Fruit fly (Drosophila melanogaster): ENCODE measurements around the gene CG13049.

The CG13049 gene

dm6 chr3L:16281880-16282556, at the start of gene CG13049:
Gene CG13049 (minus strand): TSS chr3L:16281930.
- TF ChIP-seq Dll (optimal IDR thresholded peaks at IDR 0.05) (no peak), EcR (GFP tag; optimal IDR thresholded peaks at IDR 0.05) (no peak), psq (optimal IDR thresholded peaks at IDR 0.05) (no peak), usp (GFP tag; optimal IDR thresholded peaks at IDR 0.05) (no peak), CG8478 (optimal IDR thresholded peaks at IDR 0.05) (no peak), pan (optimal IDR thresholded peaks at IDR 0.05) (no peak)

dm6 chr3L:16330740-16331139, 49.0 kb upstream of the CG13049 start, which contains the start of gene CG33060:
Gene CG33060 (plus strand): TSS chr3L:16331040.
- TF ChIP-seq psq (optimal IDR thresholded peaks at IDR 0.05) = no peak
- no peak for TF ChIP-seq Dll (optimal IDR thresholded peaks at IDR 0.05)
- no peak for TF ChIP-seq CG8478 (optimal IDR thresholded peaks at IDR 0.05)
- no peak for TF ChIP-seq pan (optimal IDR thresholded peaks at IDR 0.05)
- TF ChIP-seq EcR (GFP tag; optimal IDR thresholded peaks at IDR 0.05) = no peak
- no peak for TF ChIP-seq usp (GFP tag; optimal IDR thresholded peaks at IDR 0.05)

- no peak for TF ChIP-seq pan (optimal IDR thresholded peaks at IDR 0.05)
- no peak for TF ChIP-seq Dll (optimal IDR thresholded peaks at IDR 0.05)
- TF ChIP-seq usp (GFP tag; optimal IDR thresholded peaks at IDR 0.05) = no peak
- TF ChIP-seq EcR (GFP tag; optimal IDR thresholded peaks at IDR 0.05) = no peak
- TF ChIP-seq CG8478 (optimal IDR thresholded peaks at IDR 0.05) = no peak
- no peak for TF ChIP-seq psq (optimal IDR thresholded peaks at IDR 0.05)
These were observed 47.8 kb upstream of the CG13049 start, which contains the start of gene CG33061 for dm6 chr3L:16329495-16329894. Gene CG33061 (plus strand): TSS chr3L:16329795.

- TF ChIP-seq CG8478 (optimal IDR thresholded peaks at IDR 0.05) (no peak), EcR (GFP tag; optimal IDR thresholded peaks at IDR 0.05) (no peak), psq (optimal IDR thresholded peaks at IDR 0.05) (no peak)
These were observed 46.6 kb upstream of the CG13049 start, which contains the start of gene CG13058 for dm6 chr3L:16328207-16328891. Gene CG13058 (plus strand): TSS chr3L:16328841.

- no peak for TF ChIP-seq psq (optimal IDR thresholded peaks at IDR 0.05)
- no peak for TF ChIP-seq pan (optimal IDR thresholded peaks at IDR 0.05)
- no peak for TF ChIP-seq Dll (optimal IDR thresholded peaks at IDR 0.05)
- no peak for TF ChIP-seq usp (GFP tag; optimal IDR thresholded peaks at IDR 0.05)
- TF ChIP-seq EcR (GFP tag; optimal IDR thresholded peaks at IDR 0.05) = no peak
- TF ChIP-seq CG8478 (optimal IDR thresholded peaks at IDR 0.05) = no peak
These were observed 46.0 kb upstream of the CG13049 start, which contains the start of gene CG13038 for dm6 chr3L:16327776-16328175. Gene CG13038 (minus strand): TSS chr3L:16327893.

dm6 chr3L:16326657-16327056, 44.9 kb upstream of the CG13049 start, which contains the start of the genes CG13040 and CG13039:
Gene CG13040 (minus strand): TSS chr3L:16326757.
Gene CG13039 (minus strand): TSS chr3L:16326762.
- TF ChIP-seq usp (GFP tag; optimal IDR thresholded peaks at IDR 0.05) (no peak), Dll (optimal IDR thresholded peaks at IDR 0.05) (no peak), pan (optimal IDR thresholded peaks at IDR 0.05) (no peak), psq (optimal IDR thresholded peaks at IDR 0.05) (no peak), CG8478 (optimal IDR thresholded peaks at IDR 0.05) (no peak), EcR (GFP tag; optimal IDR thresholded peaks at IDR 0.05) (no peak)

dm6 chr3L:16323372-16323771, 41.6 kb upstream of the CG13049 start, which contains the start of gene CG13059:
Gene CG13059 (plus strand): TSS chr3L:16323672.
- TF ChIP-seq Dll (optimal IDR thresholded peaks at IDR 0.05) = no peak
- TF ChIP-seq EcR (GFP tag; optimal IDR thresholded peaks at IDR 0.05) = no peak
- TF ChIP-seq CG8478 (optimal IDR thresholded peaks at IDR 0.05) = no peak
- no peak for TF ChIP-seq usp (GFP tag; optimal IDR thresholded peaks at IDR 0.05)
- no peak for TF ChIP-seq pan (optimal IDR thresholded peaks at IDR 0.05)
- TF ChIP-seq psq (optimal IDR thresholded peaks at IDR 0.05) = no peak

- TF ChIP-seq pan (optimal IDR thresholded peaks at IDR 0.05) = no peak
- no peak for TF ChIP-seq CG8478 (optimal IDR thresholded peaks at IDR 0.05)
These were observed 39.4 kb upstream of the CG13049 start, which contains the start of gene CG42718 for dm6 chr3L:16321172-16321571. Gene CG42718 (minus strand): TSS chr3L:16321272.

dm6 chr3L:16319399-16319906, 37.7 kb upstream of the CG13049 start, which contains the start of the genes CG13041 and CG13060:
Gene CG13041 (minus strand): TSS chr3L:16319526.
Gene CG13060 (plus strand): TSS chr3L:16319856.
- TF ChIP-seq usp (GFP tag; optimal IDR thresholded peaks at IDR 0.05) = no peak
- no peak for TF ChIP-seq Dll (optimal IDR thresholded peaks at IDR 0.05)
- TF ChIP-seq psq (optimal IDR thresholded peaks at IDR 0.05) = no peak
- no peak for TF ChIP-seq pan (optimal IDR thresholded peaks at IDR 0.05)
- TF ChIP-seq EcR (GFP tag; optimal IDR thresholded peaks at IDR 0.05) = no peak
- no peak for TF ChIP-seq CG8478 (optimal IDR thresholded peaks at IDR 0.05)

- TF ChIP-seq CG8478 (optimal IDR thresholded peaks at IDR 0.05) = no peak
- TF ChIP-seq psq (optimal IDR thresholded peaks at IDR 0.05) = no peak
- TF ChIP-seq EcR (GFP tag; optimal IDR thresholded peaks at IDR 0.05) = no peak
- TF ChIP-seq Dll (optimal IDR thresholded peaks at IDR 0.05) = no peak
- TF ChIP-seq pan (optimal IDR thresholded peaks at IDR 0.05) = no peak
- TF ChIP-seq usp (GFP tag; optimal IDR thresholded peaks at IDR 0.05) = no peak
These were observed 36.0 kb upstream of the CG13049 start, which contains the start of gene Nplp3 for dm6 chr3L:16317724-16318123. Gene Nplp3 (plus strand): TSS chr3L:16318024.

- TF ChIP-seq psq (optimal IDR thresholded peaks at IDR 0.05) (no peak), CG8478 (optimal IDR thresholded peaks at IDR 0.05) (no peak), Dll (optimal IDR thresholded peaks at IDR 0.05) (no peak), EcR (GFP tag; optimal IDR thresholded peaks at IDR 0.05) (no peak), pan (optimal IDR thresholded peaks at IDR 0.05) (no peak), usp (GFP tag; optimal IDR thresholded peaks at IDR 0.05) (no peak)
These were observed 32.3 kb upstream of the CG13049 start, which contains the start of gene CG13062 for dm6 chr3L:16313985-16314384. Gene CG13062 (plus strand): TSS chr3L:16314285.

- TF ChIP-seq usp (GFP tag; optimal IDR thresholded peaks at IDR 0.05) (no peak), pan (optimal IDR thresholded peaks at IDR 0.05) (no peak), psq (optimal IDR thresholded peaks at IDR 0.05) (no peak), EcR (GFP tag; optimal IDR thresholded peaks at IDR 0.05) (no peak)
These were observed 28.2 kb upstream of the CG13049 start for dm6 chr3L:16309972-16310371.
